Fruit fly (Drosophila melanogaster): Measurements from ENCODE around the gene Karl.
A peak's percentile ranks its signal among the peaks of the same experiment; 100 is the strongest.

Karl gene

DNA sequence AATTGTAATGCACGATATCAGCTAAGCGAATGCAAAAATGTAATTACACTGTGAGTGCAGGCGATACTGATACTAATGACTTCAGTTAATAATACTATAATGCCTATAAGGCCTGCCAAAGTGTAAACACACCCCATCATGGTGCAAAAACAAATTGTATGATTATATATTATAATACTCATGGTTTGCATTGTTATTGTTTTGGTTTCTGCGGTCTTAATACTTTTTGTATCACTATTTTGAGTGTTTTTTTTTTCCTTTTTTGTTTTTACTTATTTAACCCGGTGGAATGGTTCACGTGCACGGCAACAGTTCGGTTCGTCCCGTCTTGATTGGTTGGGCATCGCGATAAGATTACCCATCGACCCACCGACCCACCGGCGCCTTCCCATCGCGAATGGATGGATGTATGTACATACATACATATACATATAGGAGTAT is 26.6 kb downstream of the Karl start (continued):
- TF ChIP-seq Hr78 (GFP tag; optimal IDR thresholded peaks at IDR 0.05) (peak in 1 of 2 experiments; percentile 48), Spps (tag; optimal IDR thresholded peaks at IDR 0.05) (no peak), insv (GFP tag; optimal IDR thresholded peaks at IDR 0.05) (no peak), chinmo (GFP tag; IDR thresholded peaks at IDR 0.05; ENCODE audit: partially characterized antibody) (0 out of 4 replicates have a peak, but pooled peaks have one; percentile 33), gce (GFP tag; IDR thresholded peaks at IDR 0.05) (no peak), CG1792 (GFP tag; optimal IDR thresholded peaks at IDR 0.05) (no peak), Sox102F (GFP tag; optimal IDR thresholded peaks at IDR 0.05) (no peak), ci (GFP tag; IDR thresholded peaks at IDR 0.05) (no peak), eve (GFP tag; optimal IDR thresholded peaks at IDR 0.05) (peak in 1 of 2 experiments; percentile 6), Camta (GFP tag; optimal IDR thresholded peaks at IDR 0.05) (no peak), CG6689 (GFP tag; IDR thresholded peaks at IDR 0.05) (no peak), wor (GFP tag; IDR thresholded peaks at IDR 0.05) (no peak), CG31224 (GFP tag; IDR thresholded peaks at IDR 0.05) (no peak), CG7357 (GFP tag; IDR thresholded peaks at IDR 0.05) (no peak), p53 (GFP tag; optimal IDR thresholded peaks at IDR 0.05) (no peak), D (optimal IDR thresholded peaks at IDR 0.05) (no peak), D (GFP tag; optimal IDR thresholded peaks at IDR 0.05) (no peak), CG34376 (GFP tag; optimal IDR thresholded peaks at IDR 0.05) (peak; percentile 29), grn (GFP tag; optimal IDR thresholded peaks at IDR 0.05) (peak; percentile 42)

DNA sequence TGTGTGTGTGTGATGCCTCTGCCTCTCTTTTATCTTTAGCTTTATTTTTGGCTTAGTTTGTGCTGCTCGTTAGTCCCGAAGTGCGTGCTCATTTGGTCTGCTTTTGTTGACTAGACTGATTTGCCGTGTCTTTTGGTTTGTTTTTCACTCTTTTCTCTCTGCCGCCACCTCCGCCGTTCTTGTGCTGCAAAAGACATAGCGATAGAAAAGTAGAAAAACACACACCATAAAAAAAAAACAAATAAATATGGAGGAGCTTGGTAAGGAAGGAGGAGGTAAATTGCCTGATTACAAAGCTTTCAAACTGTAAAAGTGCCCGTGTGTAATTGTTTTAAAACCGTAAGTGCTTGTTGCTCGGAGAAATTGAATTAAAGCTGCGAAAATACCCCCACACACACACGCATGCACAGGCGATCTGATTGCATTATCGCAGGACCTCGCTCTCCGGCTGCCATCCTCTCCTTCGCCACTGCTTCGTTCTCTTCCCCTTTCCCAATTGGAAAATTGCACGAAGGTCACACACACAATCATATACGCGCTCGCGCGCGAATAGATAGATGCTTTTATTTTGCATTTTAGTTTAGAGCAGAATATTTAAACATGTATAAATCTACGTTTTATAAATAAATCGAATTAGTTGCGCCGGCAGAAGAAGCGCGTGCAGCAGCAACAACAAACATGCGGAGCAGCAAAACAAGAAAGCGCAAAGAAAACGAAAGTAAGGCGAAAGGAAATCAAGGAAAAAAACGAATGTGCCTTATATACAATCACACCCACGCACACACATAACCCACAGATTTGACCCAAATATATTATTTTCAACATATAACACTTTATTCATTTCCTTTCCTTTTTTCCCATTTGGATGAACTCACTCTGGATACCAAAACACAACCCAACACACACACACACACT is 28.4 kb downstream of the Karl start:
- TF ChIP-seq chinmo (GFP tag; IDR thresholded peaks at IDR 0.05; ENCODE audit: partially characterized antibody): 0 out of 4 replicates have a peak, but pooled peaks have one; percentile 33
- peak in 1 of 2 experiments; percentile 61 for TF ChIP-seq insv (GFP tag; optimal IDR thresholded peaks at IDR 0.05)
- no peak for TF ChIP-seq cwo (GFP tag; optimal IDR thresholded peaks at IDR 0.05)
- peak; percentile 49 for TF ChIP-seq Elba2 (GFP tag; optimal IDR thresholded peaks at IDR 0.05)
- TF ChIP-seq Blimp-1 (GFP tag; optimal IDR thresholded peaks at IDR 0.05): peak; percentile 6
- no peak for TF ChIP-seq Meics (GFP tag; optimal IDR thresholded peaks at IDR 0.05)
- peak; percentile 61 for TF ChIP-seq Med (GFP tag)
- peak; percentile 87 for TF ChIP-seq CG6654 (GFP tag; optimal IDR thresholded peaks at IDR 0.05)
- no peak for TF ChIP-seq Deaf1 (tag; optimal IDR thresholded peaks at IDR 0.05)
- no peak for TF ChIP-seq tap (tag; optimal IDR thresholded peaks at IDR 0.05)
- peak; percentile 80 for TF ChIP-seq Ets65A (GFP tag)

DNA sequence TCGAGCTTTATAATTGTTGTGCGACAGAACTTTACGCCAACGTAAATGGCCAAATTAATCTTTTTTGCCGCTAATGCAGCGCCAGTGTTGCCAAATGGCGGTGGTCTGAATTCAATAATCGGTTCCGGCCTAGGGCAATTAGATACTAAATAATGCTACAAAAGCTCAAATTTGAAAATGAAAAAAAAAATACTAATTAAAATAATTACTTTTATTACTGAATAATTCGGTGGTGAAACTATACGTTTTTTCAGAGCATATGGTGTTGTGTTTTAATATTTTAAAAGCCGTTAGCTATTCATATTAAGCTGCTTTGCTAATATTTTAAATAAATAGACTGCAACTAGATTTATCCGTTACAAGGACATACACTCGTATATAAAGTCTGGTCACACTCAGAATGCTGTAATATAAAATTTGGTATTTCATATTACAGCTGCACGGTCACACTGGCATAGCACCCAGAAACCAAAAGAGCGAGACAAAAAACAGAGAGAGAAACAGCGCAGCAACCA is 29.3 kb downstream of the Karl start, which contains the start of the genes CG1578 and rudhira:
CG1578 (minus strand) TSS at position 118 of the 515 bp plus-strand sequence.
rudhira (plus strand) TSS at position 465 of the 515 bp plus-strand sequence.
- TF ChIP-seq en (GFP tag; optimal IDR thresholded peaks at IDR 0.05): no peak
- TF ChIP-seq CG7556 (GFP tag; optimal IDR thresholded peaks at IDR 0.05): no peak
- no peak for TF ChIP-seq knrl (GFP tag; IDR thresholded peaks at IDR 0.05; ENCODE audit: partially characterized antibody)
- TF ChIP-seq CG3995 (GFP tag; optimal IDR thresholded peaks at IDR 0.05): no peak
- TF ChIP-seq nmo (GFP tag; optimal IDR thresholded peaks at IDR 0.05): peak; percentile 47
- no peak for TF ChIP-seq Atf3 (GFP tag; optimal IDR thresholded peaks at IDR 0.05)
- TF ChIP-seq CG16779 (GFP tag; IDR thresholded peaks at IDR 0.05): no peak
- TF ChIP-seq CG12071 (GFP tag; optimal IDR thresholded peaks at IDR 0.05): no peak
- no peak for TF ChIP-seq usp (GFP tag; optimal IDR thresholded peaks at IDR 0.05)
- no peak for TF ChIP-seq CG4282 (GFP tag; optimal IDR thresholded peaks at IDR 0.05)
- TF ChIP-seq klu (GFP tag; IDR thresholded peaks at IDR 0.05): no peak
- no peak for TF ChIP-seq Fer1 (GFP tag; optimal IDR thresholded peaks at IDR 0.05)
- no peak for TF ChIP-seq cg (GFP tag; optimal IDR thresholded peaks at IDR 0.05)
- no peak for TF ChIP-seq ac (GFP tag; optimal IDR thresholded peaks at IDR 0.05)
- TF ChIP-seq onecut (GFP tag; IDR thresholded peaks at IDR 0.05): peak; percentile 11; the same call in 1 of the 2 replicates
- TF ChIP-seq CG17568 (GFP tag; optimal IDR thresholded peaks at IDR 0.05): no peak
- no peak for TF ChIP-seq CG7963 (GFP tag; IDR thresholded peaks at IDR 0.05; ENCODE audit: partially characterized antibody)
- TF ChIP-seq fd102C (GFP tag; optimal IDR thresholded peaks at IDR 0.05): no peak
- TF ChIP-seq Dip3 (GFP tag; optimal IDR thresholded peaks at IDR 0.05): no peak
